Worm (Caenorhabditis elegans) whole organism, L1 larva: ENCODE results near the gene R07E4.1.

ENCODE experiments used
- ama-1 ChIP-seq: fragments of 150-350 bp; optimal IDR thresholded peaks from 2 replicates; lab custom pipeline; 2014
- blmp-1 ChIP-seq: fragments of 150-350 bp; optimal IDR thresholded peaks from 2 replicates; lab custom pipeline; 2014; ENCODE audit warnings: missing biosample characterization, missing genetic modification characterization
- elt-2 ChIP-seq: sonication (generic microtip); optimal IDR thresholded peaks from 2 replicates; lab custom pipeline; 2016; ENCODE audit warnings: missing genetic modification characterization, mild to moderate bottlenecking, inconsistent platforms, missing compliant biosample characterization, missing genetic modification reagents
- elt-3 ChIP-seq, 6 experiments: fragments of 150-350 bp in 1 of 6; sonication (generic microtip); optimal IDR thresholded peaks; 2 replicates each; lab custom pipeline; 2017 to 2018; ENCODE audit warnings: missing biosample characterization in 6 of 6, missing genetic modification characterization in 6 of 6, inconsistent platforms in 1 of 6
- hpl-2 ChIP-seq: fragments of 150-350 bp; optimal IDR thresholded peaks from 2 replicates; lab custom pipeline; 2014; ENCODE audit warnings: missing biosample characterization, missing genetic modification reagents, missing genetic modification characterization
- jun-1 ChIP-seq: fragments of 150-350 bp; optimal IDR thresholded peaks from 2 replicates; lab custom pipeline; 2014; ENCODE audit warnings: missing biosample characterization, missing genetic modification reagents, missing genetic modification characterization
- mab-9 ChIP-seq: fragments of 200-800 bp; sonication (Bioruptor generic); IDR thresholded peaks from 2 replicates; pipeline ENCODE4 v1.3.6; 2022; ENCODE audit warnings: missing genetic modification reagents, missing genetic modification characterization, missing compliant biosample characterization
- nhr-11 ChIP-seq: fragments of 150-350 bp; optimal IDR thresholded peaks from 2 replicates; lab custom pipeline; 2014; ENCODE audit warnings: missing biosample characterization, missing genetic modification characterization
- nhr-20 ChIP-seq: sonication (generic microtip); optimal IDR thresholded peaks from 2 replicates; lab custom pipeline; 2016; ENCODE audit warnings: mild to moderate bottlenecking, missing genetic modification characterization, missing compliant biosample characterization
- nhr-76 ChIP-seq: sonication (generic microtip); optimal IDR thresholded peaks from 2 replicates; lab custom pipeline; 2017; ENCODE audit warnings: missing biosample characterization, missing genetic modification characterization
- pqm-1 ChIP-seq: sonication (generic microtip); optimal IDR thresholded peaks from 3 replicates; lab custom pipeline; 2017; ENCODE audit warnings: missing biosample characterization, missing genetic modification characterization
- tlp-1 ChIP-seq: fragments of 150-350 bp; optimal IDR thresholded peaks from 2 replicates; lab custom pipeline; 2014; ENCODE audit warnings: missing biosample characterization, missing genetic modification characterization
- unc-62 ChIP-seq: fragments of 150-350 bp; optimal IDR thresholded peaks from 2 replicates; lab custom pipeline; 2014; ENCODE audit warnings: missing biosample characterization, missing genetic modification reagents, missing genetic modification characterization

ce11 chrX:5983267-5983666 is 24.4 kb downstream of the R07E4.1 start:
- TF ChIP-seq pqm-1 (tag; lab: Kevin White, UChicago) = no peak
- TF ChIP-seq unc-62 (GFP tag; lab: Kevin White, UChicago) = no peak
- TF ChIP-seq nhr-20 (tag; lab: Kevin White, UChicago) = no peak
- no peak for TF ChIP-seq blmp-1 (tag; lab: Kevin White, UChicago)
- TF ChIP-seq nhr-11 (tag; lab: Kevin White, UChicago) = no peak
- no peak for TF ChIP-seq elt-3 (tag; optimal IDR thresholded peaks at IDR 0.05; lab: Kevin White, UChicago)
- no peak for TF ChIP-seq hpl-2 (GFP tag; lab: Kevin White, UChicago)
- TF ChIP-seq nhr-76 (tag; lab: Kevin White, UChicago) = no peak
- TF ChIP-seq elt-2 (tag; lab: Kevin White, UChicago) = no peak
- no peak for TF ChIP-seq tlp-1 (tag; lab: Kevin White, UChicago)
- TF ChIP-seq jun-1 (tag; lab: Kevin White, UChicago) = no peak
- TF ChIP-seq ama-1 = no peak
- TF ChIP-seq mab-9 (GFP tag; lab: Robert Waterston, UW) = no peak
